Fruit fly (Drosophila melanogaster) whole organism, embryonic: ENCODE measurements around the gene CG10252.

ENCODE experiments used
- CG12071 ChIP-seq: fragments of 200-800 bp; sonication (Bioruptor generic); optimal IDR thresholded peaks from 3 replicates; lab custom pipeline; 2018; ENCODE audit warnings: missing biosample characterization, mild to moderate bottlenecking, missing genetic modification characterization
- CG12659 ChIP-seq: fragments of 200-800 bp; sonication (Bioruptor generic); optimal IDR thresholded peaks from 3 replicates; lab custom pipeline; 2017; ENCODE audit warnings: mild to moderate bottlenecking, missing biosample characterization, missing genetic modification reagents, missing genetic modification characterization
- CG13424 ChIP-seq: fragments of 200-800 bp; sonication (Bioruptor generic); optimal IDR thresholded peaks from 2 replicates; lab custom pipeline; 2019; ENCODE audit warnings: missing biosample characterization, mild to moderate bottlenecking, missing genetic modification characterization, moderate library complexity
- CG14860 ChIP-seq: fragments of 200-800 bp; sonication (Bioruptor generic); IDR thresholded peaks from 3 replicates; pipeline ENCODE4 v1.3.6; 2022; ENCODE audit warnings: missing biosample characterization, missing genetic modification characterization; ENCODE audit not compliant: partially characterized antibody
- CG15479 ChIP-seq: fragments of 200-800 bp; sonication (Bioruptor generic); optimal IDR thresholded peaks from 3 replicates; lab custom pipeline; 2019; ENCODE audit warnings: missing biosample characterization, mild to moderate bottlenecking, missing genetic modification characterization, moderate library complexity
- CG17568 ChIP-seq: fragments of 200-800 bp; sonication (Bioruptor generic); optimal IDR thresholded peaks from 2 replicates; lab custom pipeline; 2018; ENCODE audit warnings: missing biosample characterization, mild to moderate bottlenecking, missing genetic modification characterization, moderate library complexity
- CG18262 ChIP-seq: fragments of 200-800 bp; optimal IDR thresholded peaks from 3 replicates; lab custom pipeline; 2019; ENCODE audit warnings: missing biosample characterization, mild to moderate bottlenecking, missing genetic modification characterization, moderate library complexity
- CG30403 ChIP-seq: fragments of 200-800 bp; sonication (Bioruptor generic); optimal IDR thresholded peaks from 3 replicates; lab custom pipeline; 2016; ENCODE audit warnings: missing biosample characterization, missing genetic modification characterization
- CG3726 ChIP-seq: fragments of 200-800 bp; sonication (Bioruptor generic); IDR thresholded peaks from 3 replicates; pipeline ENCODE4, ENCODE4 v1.3.6; 2022; ENCODE audit warnings: missing biosample characterization, missing genetic modification characterization
- CG6175 ChIP-seq: fragments of 200-800 bp; sonication (Bioruptor generic); IDR thresholded peaks from 3 replicates; pipeline ENCODE4 v1.3.6; 2022; ENCODE audit warnings: missing biosample characterization, missing genetic modification characterization
- CG6791 ChIP-seq: fragments of 200-800 bp; sonication (Bioruptor generic); IDR thresholded peaks from 3 replicates; pipeline ENCODE4 v1.3.6; 2022; ENCODE audit warnings: missing biosample characterization, missing genetic modification characterization; ENCODE audit not compliant: partially characterized antibody
- CG7928 ChIP-seq: fragments of 200-800 bp; sonication (Bioruptor generic); optimal IDR thresholded peaks from 2 replicates; lab custom pipeline; 2017; ENCODE audit warnings: missing biosample characterization, mild to moderate bottlenecking, missing genetic modification characterization
- CG7963 ChIP-seq: fragments of 200-800 bp; sonication (Bioruptor generic); IDR thresholded peaks from 3 replicates; pipeline ENCODE4 v1.3.6; 2022; ENCODE audit warnings: missing biosample characterization, missing genetic modification characterization; ENCODE audit not compliant: partially characterized antibody
- CG8359 ChIP-seq: fragments of 200-800 bp; sonication (Bioruptor generic); optimal IDR thresholded peaks from 2 replicates; lab custom pipeline; 2017; ENCODE audit warnings: missing biosample characterization, mild to moderate bottlenecking, missing genetic modification characterization, borderline replicate concordance
- Dp ChIP-seq: fragments of 200-800 bp; sonication (Bioruptor generic); optimal IDR thresholded peaks from 2 replicates; lab custom pipeline; 2018; ENCODE audit warnings: missing biosample characterization, mild to moderate bottlenecking, missing genetic modification characterization, moderate library complexity
- HLH4C ChIP-seq: fragments of 200-800 bp; sonication (Bioruptor generic); IDR thresholded peaks from 3 replicates; pipeline ENCODE4 v1.3.6; 2022; ENCODE audit warnings: missing biosample characterization, missing genetic modification characterization; ENCODE audit not compliant: partially characterized antibody
- HLHmδ ChIP-seq: fragments of 200-800 bp; sonication (Bioruptor generic); optimal IDR thresholded peaks from 2 replicates; lab custom pipeline; 2018; ENCODE audit warnings: missing biosample characterization, mild to moderate bottlenecking, missing genetic modification characterization, moderate library complexity
- Hmx ChIP-seq: fragments of 200-800 bp; sonication (Bioruptor generic); optimal IDR thresholded peaks from 2 replicates; lab custom pipeline; 2016; ENCODE audit warnings: missing biosample characterization, missing genetic modification characterization
- MBD-R2 ChIP-seq: fragments of 200-800 bp; sonication (Bioruptor generic); IDR thresholded peaks from 2 replicates; pipeline ENCODE4 v1.3.6; 2022; ENCODE audit warnings: missing biosample characterization, missing genetic modification characterization
- Med ChIP-seq: fragments of 200-800 bp; sonication (Bioruptor generic); peaks from one replicate; lab custom pipeline; 2016; ENCODE audit warnings: missing biosample characterization, missing genetic modification characterization, mild to moderate bottlenecking, inconsistent platforms, moderate library complexity
- Oaz ChIP-seq: fragments of 200-800 bp; sonication (Bioruptor generic); IDR thresholded peaks from 2 replicates; pipeline ENCODE4 v1.3.6; 2022; ENCODE audit warnings: missing biosample characterization, missing genetic modification characterization
- Opbp ChIP-seq: fragments of 200-800 bp; sonication (Bioruptor generic); IDR thresholded peaks from 3 replicates; pipeline ENCODE4 v1.3.6; 2022; ENCODE audit warnings: missing biosample characterization, missing genetic modification characterization; ENCODE audit not compliant: partially characterized antibody
- Scr ChIP-seq: fragments of 200-800 bp; sonication (Bioruptor generic); IDR thresholded peaks from 2 replicates; pipeline ENCODE4 v1.3.6; 2022; ENCODE audit warnings: missing biosample characterization, missing genetic modification characterization; ENCODE audit not compliant: partially characterized antibody
- Tbp ChIP-seq: fragments of >200 bp; optimal IDR thresholded peaks from 2 replicates; lab custom pipeline; 2018; ENCODE audit warnings: missing biosample characterization, missing genetic modification characterization
- Xbp1 ChIP-seq: fragments of 200-800 bp; sonication (Bioruptor generic); optimal IDR thresholded peaks from 3 replicates; lab custom pipeline; 2016; ENCODE audit warnings: missing biosample characterization, mild to moderate bottlenecking, missing genetic modification characterization
- al ChIP-seq: fragments of 200-800 bp; sonication (Bioruptor generic); IDR thresholded peaks from 2 replicates; pipeline ENCODE4 v1.3.6; 2022; ENCODE audit warnings: missing biosample characterization, missing genetic modification characterization
- cas ChIP-seq: fragments of 200-800 bp; sonication (Bioruptor generic); IDR thresholded peaks from 2 replicates; pipeline ENCODE4 v1.3.6; 2022; ENCODE audit warnings: missing biosample characterization, missing genetic modification characterization
- cwo ChIP-seq: fragments of 200-800 bp; sonication (Bioruptor generic); optimal IDR thresholded peaks from 3 replicates; lab custom pipeline; 2017; ENCODE audit warnings: missing biosample characterization, missing genetic modification characterization, mild to moderate bottlenecking, moderate library complexity, missing genetic modification reagents
- emc ChIP-seq: fragments of 200-800 bp; sonication (Bioruptor generic); optimal IDR thresholded peaks from 2 replicates; lab custom pipeline; 2016; ENCODE audit warnings: missing biosample characterization, missing genetic modification characterization
- gro ChIP-seq: fragments of 200-800 bp; sonication (Bioruptor generic); optimal IDR thresholded peaks from 2 replicates; lab custom pipeline; 2016; ENCODE audit warnings: missing biosample characterization, missing genetic modification characterization
- hb ChIP-seq: fragments of 200-800 bp; sonication (Bioruptor generic); IDR thresholded peaks from 3 replicates; pipeline ENCODE4 v1.3.6; 2022; ENCODE audit warnings: missing biosample characterization, missing genetic modification characterization; ENCODE audit not compliant: partially characterized antibody
- luna ChIP-seq: fragments of 200-800 bp; sonication (Bioruptor generic); optimal IDR thresholded peaks from 2 replicates; lab custom pipeline; 2016; ENCODE audit warnings: missing biosample characterization, missing genetic modification characterization
- pho ChIP-seq: fragments of 200-800 bp; sonication (Bioruptor generic); optimal IDR thresholded peaks from 2 replicates; lab custom pipeline; 2016; ENCODE audit warnings: missing biosample characterization, missing genetic modification characterization
- phol ChIP-seq: fragments of 200-800 bp; sonication (Bioruptor generic); optimal IDR thresholded peaks from 3 replicates; lab custom pipeline; 2018; ENCODE audit warnings: missing biosample characterization, mild to moderate bottlenecking, missing genetic modification characterization, moderate library complexity
- run ChIP-seq: fragments of 200-800 bp; sonication (Bioruptor generic); optimal IDR thresholded peaks from 3 replicates; lab custom pipeline; 2018; ENCODE audit warnings: missing biosample characterization, mild to moderate bottlenecking, missing genetic modification characterization
- schlank ChIP-seq: fragments of 200-800 bp; sonication (Bioruptor generic); optimal IDR thresholded peaks from 2 replicates; lab custom pipeline; 2018; ENCODE audit warnings: missing biosample characterization, mild to moderate bottlenecking, missing genetic modification characterization
- slp2 ChIP-seq: fragments of 200-800 bp; sonication (Bioruptor generic); optimal IDR thresholded peaks from 2 replicates; lab custom pipeline; 2016; ENCODE audit warnings: missing biosample characterization, missing genetic modification characterization
- tna ChIP-seq: fragments of 200-800 bp; sonication (Bioruptor generic); IDR thresholded peaks from 2 replicates; pipeline ENCODE4 v1.3.6; 2022; ENCODE audit warnings: missing biosample characterization, missing genetic modification characterization; ENCODE audit not compliant: partially characterized antibody
- zfh2 ChIP-seq: fragments of 200-800 bp; sonication (Bioruptor generic); optimal IDR thresholded peaks from 2 replicates; lab custom pipeline; 2016; ENCODE audit warnings: missing biosample characterization, missing genetic modification characterization

The CG10252 gene

DNA sequence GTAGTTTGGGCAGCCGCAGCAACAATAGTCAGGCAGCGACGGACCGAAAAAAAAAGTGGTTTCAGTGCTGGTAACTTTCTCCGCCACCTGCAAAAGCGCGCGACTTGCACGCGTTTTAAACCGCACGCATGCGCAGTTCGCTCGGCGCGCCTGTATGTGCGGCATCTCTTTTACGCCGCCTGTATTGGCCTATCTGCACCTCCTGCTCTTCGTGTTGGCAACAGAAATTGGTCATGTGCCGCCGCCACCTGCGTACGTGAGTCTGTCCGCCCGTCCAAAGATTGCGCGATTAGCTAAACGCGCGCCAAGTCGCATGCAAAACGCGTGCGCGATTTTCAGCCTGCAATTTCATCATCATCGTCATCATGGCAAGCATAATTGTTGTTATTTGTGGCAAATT is 39.6 kb upstream of the CG10252 start (continued):
- TF ChIP-seq CG6175 (GFP tag; lab: Robert Waterston, UW): 0 out of 3 replicates have a peak, but pooled peaks have one; percentile 27
- no peak for TF ChIP-seq MBD-R2 (GFP tag; lab: Robert Waterston, UW)
- no peak for TF ChIP-seq gro
- no peak for TF ChIP-seq slp2 (GFP tag; lab: Kevin White, UChicago)
- TF ChIP-seq CG6791 (GFP tag; lab: Robert Waterston, UW): 0 out of 3 replicates have a peak, but pooled peaks have one; percentile 21
- TF ChIP-seq cas (GFP tag; lab: Robert Waterston, UW): no peak
- TF ChIP-seq emc: no peak
- TF ChIP-seq CG3726 (GFP tag; lab: Robert Waterston, UW): no peak
- peak; percentile 46 for TF ChIP-seq CG15479
- TF ChIP-seq al (GFP tag; lab: Robert Waterston, UW): no peak
- no peak for TF ChIP-seq CG17568 (GFP tag; lab: Kevin White, UChicago)
- TF ChIP-seq Dp: no peak
- TF ChIP-seq phol (tag; lab: Kevin White, UChicago): no peak
- no peak for TF ChIP-seq zfh2
- TF ChIP-seq Oaz (GFP tag; lab: Robert Waterston, UW): no peak
- TF ChIP-seq Tbp (GFP tag; lab: Kevin White, UChicago): peak; percentile 21
- TF ChIP-seq CG18262 (tag; lab: Kevin White, UChicago): no peak
- no peak for TF ChIP-seq CG7963 (GFP tag; lab: Robert Waterston, UW)
- TF ChIP-seq hb: no peak
- TF ChIP-seq Opbp (GFP tag; lab: Robert Waterston, UW): peak; percentile 36; the same call in 1 of the 3 replicates
- TF ChIP-seq CG12071 (GFP tag; lab: Kevin White, UChicago): no peak
- TF ChIP-seq CG7928: no peak
- TF ChIP-seq run (tag; lab: Kevin White, UChicago): no peak
- no peak for TF ChIP-seq CG13424
- TF ChIP-seq CG30403 (GFP tag; lab: Kevin White, UChicago): no peak
- TF ChIP-seq Med: peak; percentile 46
- TF ChIP-seq tna (GFP tag; lab: Robert Waterston, UW): no peak
- no peak for TF ChIP-seq luna (GFP tag; lab: Kevin White, UChicago)
- no peak for TF ChIP-seq Scr (GFP tag; lab: Robert Waterston, UW)
- TF ChIP-seq pho (GFP tag; lab: Kevin White, UChicago): no peak
- peak; percentile 4 for TF ChIP-seq cwo (GFP tag; lab: Kevin White, UChicago)
- no peak for TF ChIP-seq schlank (tag; lab: Kevin White, UChicago)
- no peak for TF ChIP-seq CG14860 (GFP tag; lab: Robert Waterston, UW)
- TF ChIP-seq HLHmδ (GFP tag; lab: Kevin White, UChicago): no peak
- TF ChIP-seq Xbp1: no peak
- no peak for TF ChIP-seq CG12659 (GFP tag; lab: Kevin White, UChicago)
- peak; percentile 100 for TF ChIP-seq CG8359 (GFP tag; lab: Kevin White, UChicago)
- TF ChIP-seq HLH4C (GFP tag; lab: Robert Waterston, UW): 0 out of 3 replicates have a peak, but pooled peaks have one; percentile 20
- no peak for TF ChIP-seq Hmx (GFP tag; lab: Kevin White, UChicago)
